Fruit fly (Drosophila melanogaster) whole organism, embryonic: ENCODE measurements around the gene HDAC6.

ENCODE experiments used
- Antp ChIP-seq: fragments of 200-800 bp; sonication (Bioruptor generic); optimal IDR thresholded peaks from 3 replicates; lab custom pipeline; 2016; ENCODE audit warnings: missing biosample characterization, missing genetic modification characterization
- Atf3 ChIP-seq: fragments of 200-800 bp; sonication (Bioruptor generic); optimal IDR thresholded peaks from 3 replicates; lab custom pipeline; 2016; ENCODE audit warnings: missing biosample characterization, missing genetic modification characterization
- Blimp-1 ChIP-seq: fragments of 200-800 bp; sonication (Bioruptor generic); optimal IDR thresholded peaks from 3 replicates; lab custom pipeline; 2018; ENCODE audit warnings: missing biosample characterization, missing genetic modification characterization, mild to moderate bottlenecking, moderate library complexity, missing genetic modification reagents
- CG10543 ChIP-seq: fragments of 200-800 bp; sonication (Bioruptor generic); optimal IDR thresholded peaks from 3 replicates; lab custom pipeline; 2017; ENCODE audit warnings: missing biosample characterization, mild to moderate bottlenecking, missing genetic modification characterization, moderate library complexity
- CG12071 ChIP-seq: fragments of 200-800 bp; sonication (Bioruptor generic); optimal IDR thresholded peaks from 3 replicates; lab custom pipeline; 2018; ENCODE audit warnings: missing biosample characterization, mild to moderate bottlenecking, missing genetic modification characterization
- CG13287 ChIP-seq: fragments of 200-800 bp; sonication (Bioruptor generic); IDR thresholded peaks from 2 replicates; pipeline ENCODE4 v1.3.6; 2022; ENCODE audit warnings: missing biosample characterization, missing genetic modification characterization; ENCODE audit not compliant: partially characterized antibody
- CG13296 ChIP-seq: fragments of 200-800 bp; sonication (Bioruptor generic); optimal IDR thresholded peaks from 3 replicates; lab custom pipeline; 2018; ENCODE audit warnings: missing biosample characterization, mild to moderate bottlenecking, missing genetic modification characterization
- CG16815 ChIP-seq: fragments of 200-800 bp; sonication (Bioruptor generic); optimal IDR thresholded peaks from 3 replicates; lab custom pipeline; 2017; ENCODE audit warnings: missing biosample characterization, mild to moderate bottlenecking, missing genetic modification characterization
- CG16863 ChIP-seq: fragments of 200-800 bp; sonication (Bioruptor generic); optimal IDR thresholded peaks from 3 replicates; lab custom pipeline; 2016; ENCODE audit warnings: missing biosample characterization, missing genetic modification characterization
- CG17912 ChIP-seq: fragments of 200-800 bp; sonication (Bioruptor generic); optimal IDR thresholded peaks from 2 replicates; lab custom pipeline; 2018; ENCODE audit warnings: missing biosample characterization, mild to moderate bottlenecking, missing genetic modification characterization
- CG3065 ChIP-seq: fragments of 200-800 bp; sonication (Bioruptor generic); optimal IDR thresholded peaks from 2 replicates; lab custom pipeline; 2016; ENCODE audit warnings: missing biosample characterization, missing genetic modification characterization
- CG31441 ChIP-seq: fragments of 200-800 bp; sonication (Bioruptor generic); IDR thresholded peaks from 2 replicates; pipeline ENCODE4 v1.3.6; 2022; ENCODE audit warnings: missing biosample characterization, missing genetic modification characterization
- CG4424 ChIP-seq: fragments of 200-800 bp; sonication (Bioruptor generic); optimal IDR thresholded peaks from 3 replicates; lab custom pipeline; 2016; ENCODE audit warnings: missing biosample characterization, missing genetic modification characterization
- CG9876 ChIP-seq: fragments of 200-800 bp; sonication (Bioruptor generic); optimal IDR thresholded peaks from 2 replicates; lab custom pipeline; 2016; ENCODE audit warnings: missing biosample characterization, missing genetic modification characterization
- Dad ChIP-seq: fragments of 200-800 bp; sonication (Bioruptor generic); optimal IDR thresholded peaks from 3 replicates; lab custom pipeline; 2016; ENCODE audit warnings: missing biosample characterization, missing genetic modification characterization
- Dbx ChIP-seq: fragments of 200-800 bp; sonication (Bioruptor generic); IDR thresholded peaks from 3 replicates; pipeline ENCODE4 v1.3.6; 2022; ENCODE audit warnings: missing biosample characterization, missing genetic modification characterization
- Doc3 ChIP-seq: fragments of 200-800 bp; sonication (Bioruptor generic); IDR thresholded peaks from 3 replicates; pipeline ENCODE4 v1.3.6; 2022; ENCODE audit warnings: missing biosample characterization, missing genetic modification characterization; ENCODE audit not compliant: partially characterized antibody
- ERR ChIP-seq: fragments of 200-800 bp; sonication (Bioruptor generic); optimal IDR thresholded peaks from 2 replicates; lab custom pipeline; 2016; ENCODE audit warnings: missing biosample characterization, missing genetic modification characterization
- Elba2 ChIP-seq: fragments of 200-800 bp; sonication (Bioruptor generic); optimal IDR thresholded peaks from 3 replicates; lab custom pipeline; 2016; ENCODE audit warnings: missing biosample characterization, missing genetic modification characterization
- MESR4 ChIP-seq: fragments of 200-800 bp; sonication (Bioruptor generic); optimal IDR thresholded peaks from 2 replicates; lab custom pipeline; 2018; ENCODE audit warnings: missing biosample characterization, mild to moderate bottlenecking, missing genetic modification characterization, moderate library complexity
- Nf-YC ChIP-seq: fragments of 200-800 bp; optimal IDR thresholded peaks from 3 replicates; lab custom pipeline; 2019; ENCODE audit warnings: missing biosample characterization, mild to moderate bottlenecking, missing genetic modification characterization, moderate library complexity
- Rfx ChIP-seq: fragments of 200-800 bp; sonication (Bioruptor generic); IDR thresholded peaks from 2 replicates; pipeline ENCODE4 v1.3.6; 2022; ENCODE audit warnings: missing biosample characterization, missing genetic modification characterization
- Sin3A ChIP-seq: fragments of >200 bp; optimal IDR thresholded peaks from 2 replicates; lab custom pipeline; 2018
- Xrp1 ChIP-seq: fragments of 200-800 bp; sonication (Bioruptor generic); IDR thresholded peaks from 2 replicates; pipeline ENCODE4 v1.3.6; 2022; ENCODE audit warnings: missing biosample characterization, missing genetic modification characterization
- cg ChIP-seq: fragments of 200-800 bp; sonication (Bioruptor generic); optimal IDR thresholded peaks from 3 replicates; lab custom pipeline; 2019; ENCODE audit warnings: missing biosample characterization, mild to moderate bottlenecking, missing genetic modification characterization, moderate library complexity
- chinmo ChIP-seq: fragments of 200-800 bp; sonication (Bioruptor generic); IDR thresholded peaks from 4 replicates; pipeline ENCODE4 v1.3.6; 2022; ENCODE audit warnings: missing biosample characterization, missing genetic modification characterization; ENCODE audit not compliant: partially characterized antibody
- chm ChIP-seq: fragments of 200-800 bp; sonication (Bioruptor generic); IDR thresholded peaks from 2 replicates; pipeline ENCODE4 v1.3.6; 2022; ENCODE audit warnings: missing biosample characterization, missing genetic modification characterization
- ci ChIP-seq: fragments of 200-800 bp; sonication (Bioruptor generic); IDR thresholded peaks from 3 replicates; pipeline ENCODE4 v1.3.6; 2022; ENCODE audit warnings: missing biosample characterization, missing genetic modification characterization
- da ChIP-seq: fragments of 200-800 bp; sonication (Bioruptor generic); optimal IDR thresholded peaks from 2 replicates; lab custom pipeline; 2016; ENCODE audit warnings: missing biosample characterization, missing genetic modification characterization
- dmrt99B ChIP-seq: fragments of 200-800 bp; sonication (Bioruptor generic); optimal IDR thresholded peaks from 2 replicates; lab custom pipeline; 2018; ENCODE audit warnings: missing biosample characterization, mild to moderate bottlenecking, missing genetic modification characterization, moderate library complexity
- grau ChIP-seq: fragments of 200-800 bp; optimal IDR thresholded peaks from 3 replicates; lab custom pipeline; 2019; ENCODE audit warnings: missing biosample characterization, mild to moderate bottlenecking, missing genetic modification characterization, moderate library complexity
- gsb ChIP-seq: fragments of 200-800 bp; sonication (Bioruptor generic); IDR thresholded peaks from 2 replicates; pipeline ENCODE4 v1.3.6; 2022; ENCODE audit warnings: missing biosample characterization, missing genetic modification characterization
- hth ChIP-seq: fragments of >200 bp; optimal IDR thresholded peaks from 2 replicates; lab custom pipeline; 2017; ENCODE audit warnings: inconsistent platforms
- jumu ChIP-seq: fragments of 200-800 bp; sonication (Bioruptor generic); optimal IDR thresholded peaks from 3 replicates; lab custom pipeline; 2016; ENCODE audit warnings: missing biosample characterization, missing genetic modification characterization
- lab ChIP-seq: fragments of 200-800 bp; sonication (Bioruptor generic); optimal IDR thresholded peaks from 3 replicates; lab custom pipeline; 2017; ENCODE audit warnings: missing biosample characterization, missing genetic modification characterization, mild to moderate bottlenecking, moderate library complexity, missing genetic modification reagents
- lilli ChIP-seq: fragments of 200-800 bp; sonication (Bioruptor generic); optimal IDR thresholded peaks from 3 replicates; lab custom pipeline; 2016; ENCODE audit warnings: missing biosample characterization, missing genetic modification characterization
- oc ChIP-seq: fragments of 200-800 bp; sonication (Bioruptor generic); optimal IDR thresholded peaks from 2 replicates; lab custom pipeline; 2018; ENCODE audit warnings: missing biosample characterization, mild to moderate bottlenecking, missing genetic modification characterization, moderate library complexity
- pb ChIP-seq: fragments of 200-800 bp; sonication (Bioruptor generic); optimal IDR thresholded peaks from 3 replicates; lab custom pipeline; 2016; ENCODE audit warnings: missing biosample characterization, missing genetic modification characterization
- phol ChIP-seq: fragments of 200-800 bp; sonication (Bioruptor generic); optimal IDR thresholded peaks from 3 replicates; lab custom pipeline; 2018; ENCODE audit warnings: missing biosample characterization, mild to moderate bottlenecking, missing genetic modification characterization, moderate library complexity
- pzg ChIP-seq: fragments of 200-800 bp; sonication (Bioruptor generic); optimal IDR thresholded peaks from 3 replicates; lab custom pipeline; 2018; ENCODE audit warnings: missing biosample characterization, mild to moderate bottlenecking, missing genetic modification characterization, moderate library complexity
- scrt ChIP-seq: fragments of 200-800 bp; sonication (Bioruptor generic); optimal IDR thresholded peaks from 2 replicates; lab custom pipeline; 2018; ENCODE audit warnings: missing biosample characterization, mild to moderate bottlenecking, missing genetic modification characterization, moderate library complexity
- sim ChIP-seq: fragments of 200-800 bp; sonication (Bioruptor generic); IDR thresholded peaks from 2 replicates; pipeline ENCODE4 v1.3.6; 2022; ENCODE audit warnings: missing biosample characterization, missing genetic modification characterization
- sr ChIP-seq: fragments of 200-800 bp; sonication (Bioruptor generic); IDR thresholded peaks from 3 replicates; pipeline ENCODE4 v1.3.6; 2022; ENCODE audit warnings: missing biosample characterization, missing genetic modification characterization
- stwl ChIP-seq: fragments of 200-800 bp; sonication (Bioruptor generic); optimal IDR thresholded peaks from 3 replicates; lab custom pipeline; 2018; ENCODE audit warnings: missing biosample characterization, mild to moderate bottlenecking, missing genetic modification characterization, moderate library complexity
- tin ChIP-seq: fragments of 200-800 bp; sonication (Bioruptor generic); optimal IDR thresholded peaks from 3 replicates; lab custom pipeline; 2016; ENCODE audit warnings: missing biosample characterization, missing genetic modification characterization
- trem ChIP-seq: fragments of 200-800 bp; optimal IDR thresholded peaks from 3 replicates; lab custom pipeline; 2019; ENCODE audit warnings: missing biosample characterization, mild to moderate bottlenecking, missing genetic modification characterization, moderate library complexity
- tup ChIP-seq: fragments of 200-800 bp; sonication (Bioruptor generic); optimal IDR thresholded peaks from 2 replicates; lab custom pipeline; 2016; ENCODE audit warnings: missing biosample characterization, mild to moderate bottlenecking, missing genetic modification characterization, moderate library complexity
- twi ChIP-seq: fragments of 200-800 bp; optimal IDR thresholded peaks from 2 replicates; lab custom pipeline; 2019; ENCODE audit warnings: missing biosample characterization, mild to moderate bottlenecking, missing genetic modification characterization, moderate library complexity
- tx ChIP-seq: fragments of 200-800 bp; sonication (Bioruptor generic); optimal IDR thresholded peaks from 2 replicates; lab custom pipeline; 2016; ENCODE audit warnings: missing biosample characterization, missing genetic modification characterization
- zfh1 ChIP-seq: fragments of 200-800 bp; sonication (Bioruptor generic); IDR thresholded peaks from 3 replicates; pipeline ENCODE4 v1.3.6; 2022; ENCODE audit warnings: missing biosample characterization, missing genetic modification characterization

HDAC6 gene

DNA sequence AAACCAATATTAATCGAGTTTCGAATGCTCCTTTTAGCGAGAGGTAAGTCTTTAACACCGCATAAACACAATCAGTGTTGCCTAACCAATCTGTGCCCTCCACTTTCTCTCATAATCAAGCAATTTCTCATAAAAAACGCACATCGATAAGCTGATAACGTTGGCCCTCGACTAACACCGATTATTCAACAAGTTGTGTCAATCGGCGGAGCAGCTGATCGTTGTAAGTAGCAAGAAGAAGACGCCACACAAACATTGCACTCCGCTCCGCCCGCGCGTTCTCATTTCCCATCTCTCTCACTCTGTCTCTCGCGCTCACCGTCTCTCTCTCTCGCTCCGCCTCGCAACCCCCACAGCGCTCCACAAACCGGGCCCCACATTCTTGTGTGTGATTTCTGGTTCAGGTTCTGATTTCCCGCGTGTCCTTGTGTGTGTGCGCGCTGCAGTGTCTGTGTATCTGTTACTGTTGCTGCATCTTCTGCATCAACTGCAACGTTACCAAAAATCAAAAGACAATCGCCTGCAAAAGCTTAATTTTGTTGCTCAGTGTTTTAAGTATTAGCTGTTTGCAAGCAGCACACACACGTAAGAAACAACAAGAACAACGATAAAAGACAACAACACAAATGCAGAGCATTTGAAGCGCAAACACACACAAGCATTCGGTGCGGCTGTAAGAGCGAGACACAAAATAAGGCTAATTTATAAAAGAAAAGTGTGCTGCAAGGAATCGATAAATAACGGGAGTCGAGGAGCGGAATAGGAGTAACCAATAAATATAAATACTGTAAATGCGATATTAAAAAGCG is at the start of gene HDAC6, which contains the start of gene CG9114 (continued):
- TF ChIP-seq gsb (GFP tag; lab: Robert Waterston, UW): no peak
- TF ChIP-seq trem (tag; lab: Kevin White, UChicago): no peak
- no peak for TF ChIP-seq chm (GFP tag; lab: Robert Waterston, UW)
- peak; percentile 3 for TF ChIP-seq phol (tag; lab: Kevin White, UChicago)
- no peak for TF ChIP-seq oc (tag; lab: Kevin White, UChicago)
- TF ChIP-seq Dad (GFP tag; lab: Kevin White, UChicago): peak; percentile 3
- peak; percentile 64 for TF ChIP-seq ci
- TF ChIP-seq CG3065 (GFP tag; lab: Kevin White, UChicago): no peak
- no peak for TF ChIP-seq CG16863 (GFP tag; lab: Kevin White, UChicago)
- no peak for TF ChIP-seq jumu (GFP tag; lab: Kevin White, UChicago)
- no peak for TF ChIP-seq tin
- TF ChIP-seq scrt (GFP tag; lab: Kevin White, UChicago): peak; percentile 87
- TF ChIP-seq CG13287 (GFP tag; lab: Robert Waterston, UW): peak; percentile 91
- TF ChIP-seq stwl: peak; percentile 38
- peak; percentile 83 for TF ChIP-seq Sin3A (lab: Kevin White, UChicago)
- no peak for TF ChIP-seq CG16815
- no peak for TF ChIP-seq CG17912 (GFP tag; lab: Kevin White, UChicago)
- no peak for TF ChIP-seq ERR (GFP tag; lab: Kevin White, UChicago)
- TF ChIP-seq CG9876 (GFP tag; lab: Kevin White, UChicago): no peak
- TF ChIP-seq grau (tag; lab: Kevin White, UChicago): no peak
- no peak for TF ChIP-seq CG12071 (GFP tag; lab: Kevin White, UChicago)
- 0 out of 3 replicates have a peak, but pooled peaks have one; percentile 17 for TF ChIP-seq zfh1 (GFP tag; lab: Robert Waterston, UW)
- no peak for TF ChIP-seq tx (GFP tag; lab: Kevin White, UChicago)
- TF ChIP-seq lab: peak; percentile 29
- peak; percentile 81 for TF ChIP-seq sr (GFP tag; lab: Robert Waterston, UW)
- TF ChIP-seq twi: no peak
- TF ChIP-seq Dbx (GFP tag; lab: Robert Waterston, UW): peak; percentile 48; the same call in 1 of the 3 replicates
- TF ChIP-seq Rfx (GFP tag; lab: Robert Waterston, UW): 0 out of 2 replicates have a peak, but pooled peaks have one; percentile 23
- no peak for TF ChIP-seq CG4424 (GFP tag; lab: Kevin White, UChicago)
- peak; percentile 2 for TF ChIP-seq Antp (GFP tag; lab: Kevin White, UChicago)
- peak; percentile 89 for TF ChIP-seq Doc3 (GFP tag; lab: Robert Waterston, UW)
- no peak for TF ChIP-seq da
- no peak for TF ChIP-seq dmrt99B
- TF ChIP-seq tup (GFP tag; lab: Kevin White, UChicago): no peak
- peak; percentile 18 for TF ChIP-seq lilli
- peak; percentile 22 for TF ChIP-seq Nf-YC
- TF ChIP-seq CG10543: no peak
- TF ChIP-seq CG31441 (GFP tag; lab: Robert Waterston, UW): 0 out of 2 replicates have a peak, but pooled peaks have one; percentile 13
- no peak for TF ChIP-seq sim (GFP tag; lab: Robert Waterston, UW)
- no peak for TF ChIP-seq CG13296 (GFP tag; lab: Kevin White, UChicago)
- TF ChIP-seq Blimp-1 (GFP tag; lab: Kevin White, UChicago): no peak
- TF ChIP-seq MESR4 (GFP tag; lab: Kevin White, UChicago): peak; percentile 65
- peak; percentile 54 for TF ChIP-seq pzg
- peak; percentile 97 for TF ChIP-seq chinmo (GFP tag; lab: Robert Waterston, UW)
- no peak for TF ChIP-seq Elba2 (GFP tag; lab: Kevin White, UChicago)
- no peak for TF ChIP-seq Atf3 (GFP tag; lab: Kevin White, UChicago)
- no peak for TF ChIP-seq Xrp1 (GFP tag; lab: Robert Waterston, UW)
- TF ChIP-seq hth: no peak
- TF ChIP-seq pb (GFP tag; lab: Kevin White, UChicago): peak; percentile 31
- peak; percentile 89 for TF ChIP-seq cg (GFP tag; lab: Kevin White, UChicago)
